Fruit fly (Drosophila melanogaster) whole organism: Measurements from ENCODE around the gene CG13308.

ENCODE experiments used
- CG8478 ChIP-seq: fragments of >200 bp; optimal IDR thresholded peaks from 2 replicates; lab custom pipeline; 2018; ENCODE audit warnings: inconsistent platforms
- Dll ChIP-seq: fragments of >200 bp; optimal IDR thresholded peaks from 2 replicates; lab custom pipeline; 2017
- EcR ChIP-seq, 2 experiments: fragments of >200 bp; optimal IDR thresholded peaks; 2 replicates each; lab custom pipeline; 2017; ENCODE audit warnings: missing biosample characterization in 2 of 2, missing genetic modification characterization in 2 of 2, missing genetic modification reagents in 2 of 2
- usp ChIP-seq: fragments of >200 bp; optimal IDR thresholded peaks from 2 replicates; lab custom pipeline; 2017; ENCODE audit warnings: missing biosample characterization, missing genetic modification characterization, mixed read lengths

- no peak for TF ChIP-seq EcR (GFP tag; optimal IDR thresholded peaks at IDR 0.05; lab: Kevin White, UChicago)
- TF ChIP-seq usp (GFP tag; lab: Kevin White, UChicago), result no peak
- TF ChIP-seq CG8478 (lab: Kevin White, UChicago), result no peak
- TF ChIP-seq Dll (lab: Kevin White, UChicago), result no peak
These were observed 16.2 kb downstream of the CG13308 start for dm6 chr3L:8824403-8825029.
